Worm (Caenorhabditis elegans): ENCODE results near the gene sru-26.
"Not testable (repeated sequence)": the region's sequence is repeated elsewhere in the genome, so short reads cannot be mapped to it uniquely, and the experiment has no call there.

The sru-26 gene

ce11 chrIV:12505397-12505796 is 18.1 kb downstream of the sru-26 start, which contains the start of gene sru-17:
Gene sru-17, plus strand, starts transcription at chrIV:12505697.
- TF ChIP-seq tab-1 (GFP tag; IDR thresholded peaks at IDR 0.05); ztf-23 (GFP tag; IDR thresholded peaks at IDR 0.05); cog-1 (tag; optimal IDR thresholded peaks at IDR 0.05): not testable (repeated sequence)

DNA sequence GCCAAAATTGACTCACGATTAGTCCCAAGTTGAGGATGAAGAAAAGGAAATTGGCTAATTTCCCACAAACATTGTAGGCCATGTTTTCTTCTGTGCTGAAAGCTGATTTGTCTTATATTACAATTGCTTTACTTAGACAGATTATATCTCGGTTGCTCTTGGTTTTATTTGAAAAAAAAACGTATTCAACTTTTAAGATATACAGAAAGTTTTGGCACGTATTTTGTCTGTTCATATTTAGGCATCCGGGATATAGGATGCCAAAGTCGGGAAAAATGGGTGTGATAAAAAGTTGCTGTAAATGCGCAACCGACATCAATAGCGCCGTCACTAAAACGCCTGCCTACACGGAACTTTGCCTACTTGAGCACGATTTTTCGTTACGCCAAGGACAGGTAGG is 32.9 kb downstream of the sru-26 start, which contains the start of gene tsp-4:
tsp-4 (minus strand) TSS at position 101 of the 400 bp plus-strand sequence.
- TF ChIP-seq T22C8.4 (GFP tag; IDR thresholded peaks at IDR 0.05) (no peak), ztf-29 (GFP tag; IDR thresholded peaks at IDR 0.05) (no peak), ref-1 (GFP tag; conservative IDR thresholded peaks at IDR 0.05) (no peak), med-1 (GFP tag; optimal IDR thresholded peaks at IDR 0.05; ENCODE audit: insufficient read depth) (no peak), klf-2 (GFP tag; conservative IDR thresholded peaks at IDR 0.05) (no peak), flt-1 (GFP tag; IDR thresholded peaks at IDR 0.05) (no peak), tab-1 (GFP tag; IDR thresholded peaks at IDR 0.05) (no peak)

ce11 chrIV:12522521-12522920 is 35.2 kb downstream of the sru-26 start, which contains the start of gene sru-13:
Gene sru-13, minus strand, starts transcription at chrIV:12522621.
- TF ChIP-seq ref-1 (GFP tag; conservative IDR thresholded peaks at IDR 0.05): no peak
- TF ChIP-seq ztf-29 (GFP tag; IDR thresholded peaks at IDR 0.05): no peak
- no peak for TF ChIP-seq flt-1 (GFP tag; IDR thresholded peaks at IDR 0.05)
- TF ChIP-seq cog-1 (tag; optimal IDR thresholded peaks at IDR 0.05): no peak
- no peak for TF ChIP-seq ztf-23 (GFP tag; IDR thresholded peaks at IDR 0.05)
- TF ChIP-seq klf-2 (GFP tag; conservative IDR thresholded peaks at IDR 0.05): no peak
- TF ChIP-seq tab-1 (GFP tag; IDR thresholded peaks at IDR 0.05): no peak
- no peak for TF ChIP-seq T22C8.4 (GFP tag; IDR thresholded peaks at IDR 0.05)
- no peak for TF ChIP-seq med-1 (GFP tag; optimal IDR thresholded peaks at IDR 0.05; ENCODE audit: insufficient read depth)

DNA sequence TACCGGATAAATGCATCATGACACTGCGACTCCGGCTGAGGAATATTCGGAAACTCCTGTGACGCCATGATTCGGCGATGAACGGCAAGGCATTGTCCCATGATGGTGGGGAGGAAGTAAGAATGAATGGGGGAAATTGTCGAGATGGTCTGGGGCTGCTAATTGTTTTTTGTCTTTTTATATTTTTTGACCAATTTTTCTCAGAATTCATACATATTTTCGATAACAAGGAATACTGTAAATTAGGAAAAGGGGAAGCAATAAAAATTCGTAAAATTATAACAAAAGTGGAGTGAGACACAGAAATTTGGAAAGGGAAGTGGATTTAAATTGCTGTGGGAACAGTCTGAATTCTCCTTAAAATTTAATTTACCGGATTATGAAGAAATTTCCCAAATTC is 38.1 kb downstream of the sru-26 start, which contains the start of gene eak-4:
eak-4 (minus strand) TSS at position 101 of the 400 bp plus-strand sequence.
- TF ChIP-seq klf-2 (GFP tag; conservative IDR thresholded peaks at IDR 0.05) (no peak), med-1 (GFP tag; optimal IDR thresholded peaks at IDR 0.05; ENCODE audit: insufficient read depth) (no peak), ztf-23 (GFP tag; IDR thresholded peaks at IDR 0.05) (no peak), ref-1 (GFP tag; conservative IDR thresholded peaks at IDR 0.05) (no peak), ztf-29 (GFP tag; IDR thresholded peaks at IDR 0.05) (no peak), tab-1 (GFP tag; IDR thresholded peaks at IDR 0.05) (no peak), cog-1 (tag; optimal IDR thresholded peaks at IDR 0.05) (no peak)

DNA sequence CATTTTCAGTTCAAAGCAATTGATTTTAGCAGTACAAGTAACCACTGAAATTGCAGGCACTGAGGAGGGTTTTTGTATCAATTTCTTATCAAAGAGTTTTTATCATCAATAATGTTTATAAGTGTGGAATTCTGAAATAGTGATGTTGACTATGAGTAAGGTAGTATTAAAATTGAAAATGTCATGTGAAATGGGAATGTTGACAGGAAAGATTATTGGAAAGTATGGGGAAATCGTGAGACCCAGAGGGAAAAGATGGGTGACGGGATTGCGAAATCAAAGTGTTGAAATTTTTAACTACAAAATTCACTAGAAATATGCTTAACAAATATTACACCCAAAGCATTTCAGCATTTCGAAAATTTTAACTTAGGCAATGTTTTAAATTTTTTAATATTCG is 39.9 kb downstream of the sru-26 start, which contains the start of gene F53B2.8:
F53B2.8 (minus strand) TSS at position 180 of the 400 bp plus-strand sequence.
- TF ChIP-seq tab-1 (GFP tag; IDR thresholded peaks at IDR 0.05) (no peak), ztf-23 (GFP tag; IDR thresholded peaks at IDR 0.05) (no peak), med-1 (GFP tag; optimal IDR thresholded peaks at IDR 0.05; ENCODE audit: insufficient read depth) (no peak), cog-1 (tag; optimal IDR thresholded peaks at IDR 0.05) (no peak), ztf-29 (GFP tag; IDR thresholded peaks at IDR 0.05) (no peak), T22C8.4 (GFP tag; IDR thresholded peaks at IDR 0.05) (no peak), klf-2 (GFP tag; conservative IDR thresholded peaks at IDR 0.05) (no peak), flt-1 (GFP tag; IDR thresholded peaks at IDR 0.05) (no peak), ref-1 (GFP tag; conservative IDR thresholded peaks at IDR 0.05) (no peak)

- no peak for TF ChIP-seq med-1 (GFP tag; optimal IDR thresholded peaks at IDR 0.05; ENCODE audit: insufficient read depth)
- TF ChIP-seq flt-1 (GFP tag; IDR thresholded peaks at IDR 0.05): no peak
Observed at ce11 chrIV:12531047-12531446, 43.8 kb downstream of the sru-26 start, which contains the start of gene F53B2.5. Gene F53B2.5, minus strand, starts transcription at chrIV:12531147.

ce11 chrIV:12531464-12531863 is 44.2 kb downstream of the sru-26 start:
- TF ChIP-seq klf-2 (GFP tag; conservative IDR thresholded peaks at IDR 0.05): no peak
- TF ChIP-seq tab-1 (GFP tag; IDR thresholded peaks at IDR 0.05): no peak
- TF ChIP-seq ztf-29 (GFP tag; IDR thresholded peaks at IDR 0.05): no peak
- TF ChIP-seq ztf-23 (GFP tag; IDR thresholded peaks at IDR 0.05): no peak
- TF ChIP-seq ref-1 (GFP tag; conservative IDR thresholded peaks at IDR 0.05): no peak
- TF ChIP-seq flt-1 (GFP tag; IDR thresholded peaks at IDR 0.05): no peak
- TF ChIP-seq T22C8.4 (GFP tag; IDR thresholded peaks at IDR 0.05): no peak
- no peak for TF ChIP-seq cog-1 (tag; optimal IDR thresholded peaks at IDR 0.05)
- TF ChIP-seq med-1 (GFP tag; optimal IDR thresholded peaks at IDR 0.05; ENCODE audit: insufficient read depth): no peak

DNA sequence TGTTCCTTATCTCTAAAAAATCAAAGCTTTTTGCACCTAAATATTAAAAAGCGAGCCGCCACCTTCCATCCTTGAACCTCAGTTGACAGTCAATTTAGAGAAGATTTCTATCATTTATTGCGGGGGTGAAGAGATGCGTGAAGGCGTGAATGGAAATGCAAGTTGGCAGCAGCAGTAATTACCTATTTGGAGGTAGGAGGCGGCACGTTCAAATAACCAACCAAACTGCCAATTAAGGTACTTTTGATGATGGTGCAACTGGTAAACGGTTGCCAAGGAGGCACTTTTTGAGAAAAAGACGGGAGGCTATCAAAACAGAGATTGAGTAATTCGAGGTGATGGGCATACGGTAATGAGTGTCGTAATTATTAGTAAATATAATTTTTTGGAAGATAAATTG is 49.1 kb downstream of the sru-26 start:
- TF ChIP-seq ref-1 (GFP tag; conservative IDR thresholded peaks at IDR 0.05) (no peak), flt-1 (GFP tag; IDR thresholded peaks at IDR 0.05) (no peak), klf-2 (GFP tag; conservative IDR thresholded peaks at IDR 0.05) (no peak), ztf-23 (GFP tag; IDR thresholded peaks at IDR 0.05) (no peak), ztf-29 (GFP tag; IDR thresholded peaks at IDR 0.05) (no peak)

ce11 chrIV:12537694-12538093 is 50.4 kb downstream of the sru-26 start:
- no peak for TF ChIP-seq T22C8.4 (GFP tag; IDR thresholded peaks at IDR 0.05)
- no peak for TF ChIP-seq cog-1 (tag; optimal IDR thresholded peaks at IDR 0.05)
- no peak for TF ChIP-seq ztf-29 (GFP tag; IDR thresholded peaks at IDR 0.05)
- TF ChIP-seq ztf-23 (GFP tag; IDR thresholded peaks at IDR 0.05): no peak
- no peak for TF ChIP-seq med-1 (GFP tag; optimal IDR thresholded peaks at IDR 0.05; ENCODE audit: insufficient read depth)
- no peak for TF ChIP-seq ref-1 (GFP tag; conservative IDR thresholded peaks at IDR 0.05)
- no peak for TF ChIP-seq flt-1 (GFP tag; IDR thresholded peaks at IDR 0.05)
- no peak for TF ChIP-seq klf-2 (GFP tag; conservative IDR thresholded peaks at IDR 0.05)
- no peak for TF ChIP-seq tab-1 (GFP tag; IDR thresholded peaks at IDR 0.05)

All from whole organism, midembryonic.